Worm (Caenorhabditis elegans) whole organism, L1 larva: ENCODE results near the gene dkc-1.

Experiments
- ama-1 ChIP-seq: fragments of 150-350 bp; optimal IDR thresholded peaks from 2 replicates; lab custom pipeline; 2014
- lin-13 ChIP-seq: fragments of 150-350 bp; optimal IDR thresholded peaks from 2 replicates; lab custom pipeline; 2014; ENCODE audit warnings: missing biosample characterization, missing genetic modification reagents, missing genetic modification characterization

- TF ChIP-seq ama-1 (lab: Kevin White, UChicago) (no peak), lin-13 (GFP tag; lab: Kevin White, UChicago) (no peak)
These were observed 45.4 kb upstream of the dkc-1 start for ce11 chrIII:10702805-10703204.
